Fruit fly (Drosophila melanogaster) whole organism, adult: Measurements from ENCODE around the gene CG42781.

ENCODE experiments used
- CG11617 ChIP-seq: fragments of 200-800 bp; sonication (Bioruptor generic); optimal IDR thresholded peaks from 2 replicates; lab custom pipeline; 2017; ENCODE audit warnings: mild to moderate bottlenecking, missing biosample characterization, missing genetic modification reagents, missing genetic modification characterization
- CG12768 ChIP-seq: fragments of 200-800 bp; sonication (Bioruptor generic); optimal IDR thresholded peaks from 2 replicates; lab custom pipeline; 2017; ENCODE audit warnings: missing biosample characterization, missing genetic modification characterization, mild to moderate bottlenecking, moderate library complexity, missing genetic modification reagents
- CG14711 ChIP-seq: fragments of 200-800 bp; sonication (Bioruptor generic); optimal IDR thresholded peaks from 2 replicates; lab custom pipeline; 2018; ENCODE audit warnings: missing biosample characterization, mild to moderate bottlenecking, missing genetic modification characterization, moderate library complexity
- CG1620 ChIP-seq: fragments of 200-800 bp; sonication (Bioruptor generic); optimal IDR thresholded peaks from 2 replicates; lab custom pipeline; 2016; ENCODE audit warnings: missing biosample characterization, missing genetic modification characterization
- CG33017 ChIP-seq: fragments of 200-800 bp; sonication (Bioruptor generic); optimal IDR thresholded peaks from 2 replicates; lab custom pipeline; 2018; ENCODE audit warnings: missing biosample characterization, mild to moderate bottlenecking, missing genetic modification characterization, moderate library complexity
- CG5204 ChIP-seq: fragments of 200-800 bp; sonication (Bioruptor generic); optimal IDR thresholded peaks from 2 replicates; lab custom pipeline; 2016; ENCODE audit warnings: missing biosample characterization, missing genetic modification characterization
- CG7045 ChIP-seq: fragments of 200-800 bp; sonication (Bioruptor generic); optimal IDR thresholded peaks from 2 replicates; lab custom pipeline; 2017; ENCODE audit warnings: missing biosample characterization, mild to moderate bottlenecking, missing genetic modification characterization
- CG7101 ChIP-seq: fragments of 200-800 bp; sonication (Bioruptor generic); optimal IDR thresholded peaks from 2 replicates; lab custom pipeline; 2018; ENCODE audit warnings: missing biosample characterization, mild to moderate bottlenecking, missing genetic modification characterization, moderate library complexity
- Clk ChIP-seq: fragments of 200-800 bp; sonication (Bioruptor generic); optimal IDR thresholded peaks from 2 replicates; lab custom pipeline; 2017; ENCODE audit warnings: missing biosample characterization, missing genetic modification characterization
- Crg-1 ChIP-seq: fragments of 200-800 bp; sonication (Bioruptor generic); optimal IDR thresholded peaks from 2 replicates; lab custom pipeline; 2016; ENCODE audit warnings: missing biosample characterization, missing genetic modification characterization
- Hr96 ChIP-seq: fragments of 200-800 bp; sonication (Bioruptor generic); optimal IDR thresholded peaks from 2 replicates; lab custom pipeline; 2016; ENCODE audit warnings: missing biosample characterization, missing genetic modification characterization
- bab1 ChIP-seq: fragments of 200-800 bp; sonication (Bioruptor generic); optimal IDR thresholded peaks from 3 replicates; lab custom pipeline; 2019; ENCODE audit warnings: missing biosample characterization, mild to moderate bottlenecking, missing genetic modification characterization, moderate library complexity
- cic ChIP-seq: fragments of 200-800 bp; sonication (Bioruptor generic); optimal IDR thresholded peaks from 2 replicates; lab custom pipeline; 2017; ENCODE audit warnings: missing biosample characterization, mild to moderate bottlenecking, missing genetic modification characterization, moderate library complexity
- cnc ChIP-seq, 2 experiments: fragments of >200 bp; optimal IDR thresholded peaks; 2 replicates each; lab custom pipeline; 2017
- kay ChIP-seq: fragments of 200-800 bp; sonication (Bioruptor generic); peaks from one replicate; lab custom pipeline; 2016; ENCODE audit warnings: missing biosample characterization, missing genetic modification characterization, borderline replicate concordance
- ovo ChIP-seq: fragments of 200-800 bp; sonication (Bioruptor generic); optimal IDR thresholded peaks from 2 replicates; lab custom pipeline; 2016; ENCODE audit warnings: missing biosample characterization, missing genetic modification characterization
- pad ChIP-seq: fragments of 200-800 bp; sonication (Bioruptor generic); optimal IDR thresholded peaks from 3 replicates; lab custom pipeline; 2017; ENCODE audit warnings: missing biosample characterization, missing genetic modification characterization, mild to moderate bottlenecking, moderate library complexity, missing genetic modification reagents
- tj ChIP-seq: fragments of 200-800 bp; sonication (Bioruptor generic); optimal IDR thresholded peaks from 3 replicates; lab custom pipeline; 2017; ENCODE audit warnings: missing biosample characterization, mild to moderate bottlenecking, missing genetic modification characterization, moderate library complexity
- toe ChIP-seq: fragments of 200-800 bp; sonication (Bioruptor generic); optimal IDR thresholded peaks from 2 replicates; lab custom pipeline; 2016; ENCODE audit warnings: missing biosample characterization, missing genetic modification characterization

Gene CG42781

DNA sequence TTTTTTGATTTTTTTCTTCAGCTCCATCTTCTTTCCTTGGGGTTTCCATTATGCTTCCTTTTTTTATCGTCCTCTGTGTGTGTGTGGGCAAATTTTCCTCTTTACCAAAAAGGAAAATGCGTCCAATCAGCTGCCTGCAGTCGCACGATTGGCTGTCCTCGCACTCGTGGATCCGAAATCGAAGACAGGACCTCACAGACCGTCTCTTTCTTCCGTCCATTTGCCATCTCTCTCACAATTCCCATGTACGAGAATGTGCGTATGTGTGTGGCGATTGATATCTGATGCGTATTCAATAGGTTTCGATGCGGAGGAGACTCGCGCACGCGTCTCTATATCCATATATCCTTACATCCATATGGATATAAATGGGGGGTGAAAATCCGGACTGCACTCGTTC lies 14.4 kb downstream of the CG42781 start:
- TF ChIP-seq kay (GFP tag; lab: Kevin White, UChicago) (no peak), CG7045 (GFP tag; lab: Kevin White, UChicago) (no peak), pad (GFP tag; lab: Kevin White, UChicago) (no peak), CG12768 (GFP tag; lab: Kevin White, UChicago) (no peak), Crg-1 (no peak), CG14711 (no peak), toe (no peak), Clk (GFP tag; lab: Kevin White, UChicago) (no peak), CG5204 (GFP tag; lab: Kevin White, UChicago) (no peak), CG1620 (no peak), bab1 (GFP tag; lab: Kevin White, UChicago) (no peak), CG11617 (GFP tag; lab: Kevin White, UChicago) (no peak), CG7101 (tag; lab: Kevin White, UChicago) (no peak), cnc (optimal IDR thresholded peaks at IDR 0.05; lab: Kevin White, UChicago) (no peak)

DNA sequence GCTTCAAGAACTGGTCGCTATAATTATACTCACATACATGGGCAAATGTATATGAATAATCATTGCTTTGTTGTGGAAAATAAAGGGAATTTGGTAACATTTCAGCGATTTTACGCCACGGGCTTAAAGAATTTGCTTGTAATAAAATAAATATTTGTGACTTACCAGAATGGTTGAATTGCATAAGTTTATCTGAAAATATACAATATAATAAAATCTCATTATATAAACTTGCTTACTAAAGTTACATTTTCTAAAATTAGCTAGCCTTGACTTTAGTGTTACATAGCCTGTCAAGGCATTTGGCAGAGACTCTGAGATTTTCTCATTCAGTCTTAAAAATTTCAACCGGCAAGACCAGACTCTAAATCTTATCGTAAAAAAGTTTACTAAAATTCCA lies 24.3 kb downstream of the CG42781 start, which contains the start of gene CG1999:
CG1999 (plus strand) TSS at position 301 of the 400 bp plus-strand sequence.
- no peak for TF ChIP-seq CG14711
- TF ChIP-seq kay (GFP tag; lab: Kevin White, UChicago): no peak
- TF ChIP-seq toe: no peak
- TF ChIP-seq CG5204 (GFP tag; lab: Kevin White, UChicago): no peak
- no peak for TF ChIP-seq CG12768 (GFP tag; lab: Kevin White, UChicago)
- no peak for TF ChIP-seq Crg-1
- no peak for TF ChIP-seq Hr96 (GFP tag; lab: Kevin White, UChicago)
- TF ChIP-seq CG33017 (tag; lab: Kevin White, UChicago): no peak
- TF ChIP-seq CG7101 (tag; lab: Kevin White, UChicago): no peak
- no peak for TF ChIP-seq CG7045 (GFP tag; lab: Kevin White, UChicago)
- no peak for TF ChIP-seq Clk (GFP tag; lab: Kevin White, UChicago)
- no peak for TF ChIP-seq cnc (optimal IDR thresholded peaks at IDR 0.05; lab: Kevin White, UChicago)

DNA sequence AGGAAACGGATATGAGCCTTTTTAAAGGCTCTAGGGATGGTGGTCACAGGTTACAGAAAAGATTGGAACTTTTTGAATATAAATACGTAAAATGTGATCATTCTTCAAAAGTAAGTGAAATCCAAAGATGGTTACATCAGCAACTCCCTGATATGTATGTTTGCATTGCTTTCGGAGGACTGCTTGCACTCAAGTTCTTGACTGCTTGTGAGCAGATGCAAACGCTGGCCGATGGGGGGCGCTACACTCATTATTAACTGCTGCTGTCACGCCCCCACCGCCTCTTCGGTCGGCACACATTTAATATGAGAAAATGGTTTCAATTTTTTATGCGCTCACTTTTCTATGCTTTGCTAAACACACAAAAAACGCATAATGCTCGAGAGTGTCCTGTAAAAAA lies 32.8 kb downstream of the CG42781 start:
- TF ChIP-seq CG5204 (GFP tag; lab: Kevin White, UChicago): no peak
- TF ChIP-seq tj: no peak
- no peak for TF ChIP-seq CG14711
- TF ChIP-seq cnc (optimal IDR thresholded peaks at IDR 0.05; lab: Kevin White, UChicago): no peak
- no peak for TF ChIP-seq toe
- TF ChIP-seq CG12768 (GFP tag; lab: Kevin White, UChicago): no peak
- TF ChIP-seq Hr96 (GFP tag; lab: Kevin White, UChicago): no peak
- no peak for TF ChIP-seq CG11617 (GFP tag; lab: Kevin White, UChicago)
- no peak for TF ChIP-seq CG1620
- TF ChIP-seq CG7101 (tag; lab: Kevin White, UChicago): no peak
- TF ChIP-seq kay (GFP tag; lab: Kevin White, UChicago): no peak

DNA sequence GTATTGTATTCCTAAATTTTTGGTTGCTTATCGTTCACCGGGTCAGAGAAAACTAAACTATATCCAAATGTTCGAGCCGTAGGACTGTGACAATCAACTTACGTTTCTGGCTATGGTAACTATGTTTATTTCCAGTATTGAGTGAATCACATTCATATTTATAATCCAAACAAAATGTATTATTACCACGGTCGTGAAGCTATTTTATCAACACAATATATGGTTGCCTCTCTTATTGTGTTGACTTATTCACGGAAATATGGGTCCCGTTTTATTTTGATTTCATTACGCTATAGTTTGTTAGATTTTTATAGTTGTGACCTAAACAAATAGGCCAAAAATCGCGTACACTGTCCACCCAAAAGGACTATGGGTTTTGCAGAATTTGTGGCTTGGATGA lies 35.4 kb downstream of the CG42781 start, which contains the start of gene CG15034:
CG15034 (minus strand) TSS at position 101 of the 400 bp plus-strand sequence.
- no peak for TF ChIP-seq CG33017 (tag; lab: Kevin White, UChicago)
- TF ChIP-seq CG1620: no peak

DNA sequence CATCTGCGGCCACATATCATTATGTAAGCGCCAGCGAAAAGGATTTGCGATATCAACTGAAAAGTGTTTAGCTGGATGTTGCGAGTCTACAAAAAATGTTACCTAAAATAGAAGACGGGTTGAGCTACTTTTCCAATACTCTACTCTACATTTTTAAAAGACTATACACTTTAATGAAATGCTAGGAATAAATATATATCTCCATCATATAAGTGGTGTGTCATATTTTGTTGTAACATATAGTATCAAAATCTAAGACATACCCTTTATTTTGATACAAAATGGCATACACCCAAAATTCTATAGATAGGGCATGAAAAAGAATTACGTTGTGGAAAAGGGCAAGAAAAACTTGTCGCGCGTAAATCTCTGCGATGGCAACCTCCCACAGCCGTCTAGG lies 39.8 kb downstream of the CG42781 start:
- TF ChIP-seq CG7045 (GFP tag; lab: Kevin White, UChicago): no peak
- TF ChIP-seq bab1 (GFP tag; lab: Kevin White, UChicago): no peak
- no peak for TF ChIP-seq CG14711
- no peak for TF ChIP-seq Crg-1
- TF ChIP-seq CG11617 (GFP tag; lab: Kevin White, UChicago): no peak
- no peak for TF ChIP-seq CG33017 (tag; lab: Kevin White, UChicago)
- TF ChIP-seq Clk (GFP tag; lab: Kevin White, UChicago): no peak
- TF ChIP-seq CG1620: no peak
- TF ChIP-seq CG7101 (tag; lab: Kevin White, UChicago): no peak
- no peak for TF ChIP-seq tj
- TF ChIP-seq toe: no peak

DNA sequence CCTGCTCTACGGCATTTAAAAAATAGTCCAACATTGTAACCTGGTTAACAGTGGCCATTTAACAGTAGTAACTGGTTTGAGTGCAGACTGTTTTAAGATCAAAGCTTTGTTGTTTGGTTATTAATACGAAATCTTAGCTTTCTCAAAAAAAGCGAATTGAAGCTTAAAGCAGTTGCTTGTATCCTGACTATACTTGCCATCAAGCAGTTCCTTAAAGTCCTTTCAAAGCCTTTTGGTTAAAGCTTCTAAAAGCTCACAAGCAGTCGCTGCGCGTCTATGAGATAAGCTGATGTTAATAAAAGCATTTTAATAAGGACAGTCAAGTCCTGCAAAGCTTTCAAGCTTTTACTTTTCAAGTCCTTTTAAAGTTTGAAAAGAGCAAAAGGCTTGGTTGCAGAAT lies 42.1 kb downstream of the CG42781 start:
- no peak for TF ChIP-seq tj
- no peak for TF ChIP-seq bab1 (GFP tag; lab: Kevin White, UChicago)
- no peak for TF ChIP-seq CG7101 (tag; lab: Kevin White, UChicago)
- no peak for TF ChIP-seq pad (GFP tag; lab: Kevin White, UChicago)
- no peak for TF ChIP-seq Hr96 (GFP tag; lab: Kevin White, UChicago)
- TF ChIP-seq cic (GFP tag; lab: Kevin White, UChicago): no peak
- no peak for TF ChIP-seq CG1620
- no peak for TF ChIP-seq CG33017 (tag; lab: Kevin White, UChicago)
- TF ChIP-seq toe: no peak
- no peak for TF ChIP-seq CG12768 (GFP tag; lab: Kevin White, UChicago)
- no peak for TF ChIP-seq CG11617 (GFP tag; lab: Kevin White, UChicago)
- TF ChIP-seq ovo (GFP tag; lab: Kevin White, UChicago): no peak
- no peak for TF ChIP-seq Crg-1
- no peak for TF ChIP-seq CG7045 (GFP tag; lab: Kevin White, UChicago)
- TF ChIP-seq cnc (optimal IDR thresholded peaks at IDR 0.05; lab: Kevin White, UChicago): no peak
- TF ChIP-seq kay (GFP tag; lab: Kevin White, UChicago): no peak
- no peak for TF ChIP-seq CG14711
- no peak for TF ChIP-seq Clk (GFP tag; lab: Kevin White, UChicago)
- TF ChIP-seq CG5204 (GFP tag; lab: Kevin White, UChicago): no peak
